Worm (Caenorhabditis elegans): ENCODE measurements around the gene D1054.18.

Gene D1054.18

DNA sequence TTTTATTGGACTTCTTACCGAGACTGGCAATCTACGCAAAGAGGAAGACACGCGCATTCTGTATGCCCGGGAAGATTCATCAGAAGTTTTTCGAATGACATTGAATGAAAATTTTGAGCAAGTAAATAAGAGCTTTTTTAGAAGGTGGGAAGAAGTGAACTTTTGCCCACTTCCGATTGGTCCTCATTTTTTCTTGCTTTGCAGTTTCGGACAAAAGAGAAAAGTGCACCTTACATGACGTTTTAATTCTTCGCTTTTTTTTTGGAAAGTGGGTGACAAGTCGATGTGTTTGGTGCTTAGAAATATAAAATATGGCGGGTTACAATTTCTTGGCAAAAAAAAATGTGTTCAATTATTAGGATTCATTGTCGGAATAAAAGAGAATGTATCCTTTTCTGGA is 3.4 kb upstream of the D1054.18 start, which contains the start of gene secs-1:
Gene secs-1, minus strand, starts transcription at position 101 of the 400 bp plus-strand sequence.
- TF ChIP-seq him-1 (tag; optimal IDR thresholded peaks at IDR 0.05) (no peak), dao-5 (tag; optimal IDR thresholded peaks at IDR 0.05) (no peak), W03F9.2 (tag; optimal IDR thresholded peaks at IDR 0.05) (no peak)

DNA sequence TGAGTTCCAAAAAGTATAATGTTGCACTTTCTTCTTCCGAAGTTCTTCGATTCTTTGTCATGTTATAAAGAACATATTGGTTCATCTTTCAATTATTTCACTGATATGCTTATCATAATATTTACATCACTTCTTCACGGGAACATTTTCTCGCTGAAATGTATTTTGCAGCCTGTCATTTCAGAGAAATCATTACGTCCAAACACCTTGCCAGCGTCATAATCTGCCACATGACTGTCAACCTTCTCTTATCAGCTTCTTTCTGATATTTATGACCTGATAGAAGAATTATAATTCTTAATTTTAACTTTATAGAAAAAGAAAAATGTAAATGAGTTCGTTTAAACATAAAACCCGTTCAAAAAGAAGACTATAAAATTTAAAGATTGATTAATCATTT is 1.1 kb upstream of the D1054.18 start:
- TF ChIP-seq him-1 (tag; optimal IDR thresholded peaks at IDR 0.05), result no peak
- TF ChIP-seq W03F9.2 (tag; optimal IDR thresholded peaks at IDR 0.05), result peak; percentile 1

DNA sequence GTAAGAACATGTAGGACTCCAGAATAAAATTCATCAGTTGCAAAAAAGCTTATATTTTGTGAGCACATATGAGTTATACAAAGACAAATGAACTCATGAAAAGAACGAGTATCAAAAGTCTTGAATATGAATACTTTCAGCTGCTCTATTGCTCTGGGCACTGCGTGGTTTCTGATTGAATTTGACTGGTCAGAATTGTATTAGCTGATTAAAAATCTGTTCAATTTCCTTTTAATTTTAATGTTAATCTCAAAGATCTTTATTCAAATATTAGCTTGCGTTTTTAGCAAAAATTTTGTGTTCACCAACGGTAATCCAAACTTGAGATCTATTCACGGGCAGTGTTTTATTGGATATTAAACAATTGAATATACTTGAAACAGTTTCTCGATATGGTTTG is 2.9 kb downstream of the D1054.18 start, which contains the start of gene srh-184:
Gene srh-184, minus strand, starts transcription at position 101 of the 400 bp plus-strand sequence.
- TF ChIP-seq dao-5 (tag; optimal IDR thresholded peaks at IDR 0.05) (no peak), him-1 (tag; optimal IDR thresholded peaks at IDR 0.05) (no peak), W03F9.2 (tag; optimal IDR thresholded peaks at IDR 0.05) (no peak)

DNA sequence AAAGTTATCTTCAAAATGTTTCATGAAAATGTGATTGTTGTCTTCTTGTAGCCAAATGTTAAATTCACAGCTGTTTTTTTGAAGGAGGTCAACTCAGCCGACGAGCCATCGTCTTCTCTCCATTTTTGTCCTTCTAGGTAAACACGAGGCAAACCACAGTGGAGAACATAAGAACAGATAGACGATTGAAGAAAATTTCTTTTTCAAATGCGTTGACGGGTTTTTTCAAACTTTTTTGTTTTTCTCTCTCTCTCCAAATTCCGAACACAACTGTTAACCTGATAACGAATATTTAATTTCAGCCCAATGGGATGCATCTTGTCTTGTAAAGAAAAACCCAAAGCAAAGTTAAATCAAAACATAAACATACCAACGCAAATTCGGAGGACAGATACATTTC is 5.5 kb downstream of the D1054.18 start, which contains the start of gene D1054.19:
Gene D1054.19, plus strand, starts transcription at position 301 of the 400 bp plus-strand sequence.
- TF ChIP-seq W03F9.2 (tag; optimal IDR thresholded peaks at IDR 0.05) (no peak), dao-5 (tag; optimal IDR thresholded peaks at IDR 0.05) (no peak), him-1 (tag; optimal IDR thresholded peaks at IDR 0.05) (no peak)

DNA sequence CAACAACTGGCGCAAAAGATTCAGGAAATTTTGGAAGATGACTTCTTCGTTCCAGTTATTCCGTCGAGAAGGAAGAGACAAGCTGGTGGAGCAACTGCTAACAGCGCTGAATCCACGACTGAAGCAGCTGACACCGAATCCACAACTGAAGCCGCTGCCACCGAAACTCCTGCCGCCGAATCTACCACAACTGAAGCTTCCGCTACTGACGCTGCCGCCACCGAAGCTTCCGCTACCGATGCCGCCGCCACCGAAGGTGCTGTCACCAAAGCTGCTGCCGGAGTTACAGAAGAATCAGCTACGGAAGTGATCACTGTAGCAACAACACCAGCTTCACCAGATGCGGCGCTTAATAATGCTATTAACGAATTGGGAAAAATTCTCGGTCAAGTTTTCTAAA is 6.5 kb downstream of the D1054.18 start:
- TF ChIP-seq dao-5 (tag; optimal IDR thresholded peaks at IDR 0.05) (no peak), W03F9.2 (tag; optimal IDR thresholded peaks at IDR 0.05) (no peak), him-1 (tag; optimal IDR thresholded peaks at IDR 0.05) (no peak)

DNA sequence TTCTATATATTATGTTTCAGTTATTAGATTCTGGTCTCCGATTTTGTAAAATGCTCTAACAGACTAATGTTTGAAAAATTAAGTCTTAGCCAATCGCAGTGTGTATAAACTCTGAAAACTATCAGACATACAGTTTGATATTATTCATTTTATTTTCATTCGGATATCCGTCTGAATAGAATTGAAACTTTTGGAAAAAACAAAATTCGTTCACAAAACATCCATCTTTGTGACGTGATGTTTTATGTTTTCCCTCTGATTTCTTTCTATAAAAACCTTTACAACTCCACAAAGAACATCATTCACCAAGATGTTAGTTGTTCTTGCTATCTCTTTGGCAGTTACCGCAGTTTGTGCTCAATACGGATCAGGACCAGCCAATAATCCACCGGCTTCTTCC is 7.5 kb downstream of the D1054.18 start, which contains the start of gene ule-3:
Gene ule-3, plus strand, starts transcription at position 301 of the 400 bp plus-strand sequence.
- TF ChIP-seq W03F9.2 (tag; optimal IDR thresholded peaks at IDR 0.05) (no peak), him-1 (tag; optimal IDR thresholded peaks at IDR 0.05) (no peak), dao-5 (tag; optimal IDR thresholded peaks at IDR 0.05) (no peak)

DNA sequence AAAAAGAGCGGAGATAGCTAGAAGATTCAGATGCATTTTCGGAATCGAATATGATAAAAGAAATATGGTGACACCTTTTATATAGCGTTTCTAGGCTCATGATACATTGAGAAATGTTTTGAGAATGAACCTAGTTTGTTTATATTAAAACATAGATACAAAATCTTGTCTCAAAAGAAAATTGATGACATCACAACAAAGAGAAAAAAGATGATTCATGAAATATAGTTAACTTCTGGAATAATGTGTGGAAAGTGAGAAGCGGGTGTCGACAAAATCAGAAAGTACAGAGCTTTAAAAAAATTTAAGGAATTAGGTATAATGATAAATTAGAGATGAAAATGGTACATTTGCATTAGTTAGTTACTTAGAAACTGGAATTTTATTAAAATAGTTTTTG is 8.2 kb downstream of the D1054.18 start, which contains the start of gene D1054.10:
Gene D1054.10, minus strand, starts transcription at position 101 of the 400 bp plus-strand sequence.
- TF ChIP-seq dao-5 (tag; optimal IDR thresholded peaks at IDR 0.05) (no peak), W03F9.2 (tag; optimal IDR thresholded peaks at IDR 0.05) (no peak), him-1 (tag; optimal IDR thresholded peaks at IDR 0.05) (no peak)

DNA sequence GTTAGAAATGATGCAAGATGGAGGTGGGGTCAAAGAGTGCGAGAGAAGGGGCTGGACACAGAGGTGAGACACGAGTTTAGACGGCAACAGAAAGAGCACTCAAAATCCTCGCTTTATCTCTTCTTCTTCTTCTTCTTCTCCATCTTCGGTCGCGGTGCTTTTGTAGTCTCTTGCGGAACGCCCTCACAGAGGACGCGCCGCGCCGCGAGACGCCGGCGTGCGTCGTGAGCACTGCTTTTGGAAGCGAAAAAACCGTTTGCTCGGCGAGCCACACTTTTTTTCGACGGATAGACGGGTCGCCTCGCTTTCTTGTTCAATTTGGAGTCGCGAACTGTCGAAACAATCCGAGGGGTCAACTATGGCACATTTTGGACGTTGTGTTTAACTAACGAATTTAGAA is 10.1 kb downstream of the D1054.18 start, which contains the start of gene D1054.9:
Gene D1054.9, minus strand, starts transcription at position 137 of the 400 bp plus-strand sequence.
- no peak for TF ChIP-seq W03F9.2 (tag; optimal IDR thresholded peaks at IDR 0.05)

DNA sequence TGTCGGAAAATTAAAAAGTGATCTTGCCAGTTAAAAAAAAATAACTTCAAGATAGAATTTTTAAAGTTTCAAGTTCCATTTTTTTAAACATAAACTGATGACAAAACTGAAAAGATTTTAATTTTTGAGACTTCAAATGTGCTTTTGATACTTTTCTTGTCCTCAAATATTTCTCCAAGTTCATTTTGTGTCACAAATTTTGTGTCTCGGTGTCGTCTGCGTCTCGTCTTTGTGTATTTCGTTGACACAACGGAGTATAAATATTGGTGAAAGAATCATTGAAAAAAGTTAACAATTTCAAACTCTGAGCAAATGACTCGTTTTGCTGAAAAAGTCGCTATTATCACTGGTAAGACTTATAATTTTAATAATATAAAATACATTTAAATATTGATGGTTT is 17.0 kb downstream of the D1054.18 start, which contains the start of gene D1054.8:
Gene D1054.8, plus strand, starts transcription at position 301 of the 400 bp plus-strand sequence.
- TF ChIP-seq dao-5 (tag; optimal IDR thresholded peaks at IDR 0.05), result no peak
- no peak for TF ChIP-seq W03F9.2 (tag; optimal IDR thresholded peaks at IDR 0.05)
- TF ChIP-seq him-1 (tag; optimal IDR thresholded peaks at IDR 0.05), result no peak

DNA sequence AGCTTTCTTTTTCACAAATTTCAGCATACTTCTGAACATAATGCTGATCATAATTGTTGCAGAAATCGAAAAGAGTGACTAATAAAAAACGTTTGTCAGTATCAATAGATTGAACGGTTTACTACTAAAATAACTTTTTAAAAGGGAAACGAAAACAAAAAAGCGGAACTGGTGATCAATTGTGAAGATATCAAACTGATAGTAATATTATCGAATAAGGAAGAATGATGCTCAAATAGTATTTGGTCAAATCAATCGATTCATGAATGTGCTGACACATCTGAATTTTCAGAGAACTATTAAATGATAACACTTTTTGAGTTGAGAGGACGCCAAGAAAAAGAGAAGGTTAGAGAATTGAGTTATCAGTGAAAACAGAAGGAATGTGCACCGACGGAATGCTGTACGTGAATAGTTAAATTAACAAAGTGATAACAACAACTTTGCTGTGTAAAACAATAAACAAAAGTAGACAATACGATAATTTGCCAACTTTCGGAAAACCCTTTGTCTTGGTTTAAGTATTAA is 24.4 kb downstream of the D1054.18 start, which contains the start of gene D1054.5:
Gene D1054.5, minus strand, starts transcription at position 51 of the 528 bp plus-strand sequence.
- TF ChIP-seq W03F9.2 (tag; optimal IDR thresholded peaks at IDR 0.05) (no peak), dao-5 (tag; optimal IDR thresholded peaks at IDR 0.05) (no peak), him-1 (tag; optimal IDR thresholded peaks at IDR 0.05) (no peak)

DNA sequence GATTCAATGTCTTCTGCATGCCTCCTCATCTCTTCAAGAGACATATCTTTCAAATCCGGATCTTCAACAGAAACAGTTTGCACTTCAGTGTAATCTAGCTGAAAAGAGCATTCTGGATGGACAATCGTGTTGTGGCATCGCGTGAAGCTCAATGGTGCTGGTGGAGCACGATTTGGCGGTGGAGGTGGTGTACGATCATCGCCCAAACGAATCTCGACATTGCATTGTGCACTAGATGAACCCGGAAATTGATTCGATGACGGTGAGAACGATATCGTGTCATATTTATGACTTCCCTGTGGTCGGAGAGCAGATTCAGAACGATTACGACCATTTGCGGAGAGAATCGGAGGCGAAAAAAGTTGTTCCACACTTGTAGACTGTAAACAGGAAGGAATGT is 27.8 kb downstream of the D1054.18 start:
- no peak for TF ChIP-seq W03F9.2 (tag; optimal IDR thresholded peaks at IDR 0.05)
- TF ChIP-seq him-1 (tag; optimal IDR thresholded peaks at IDR 0.05), result no peak

DNA sequence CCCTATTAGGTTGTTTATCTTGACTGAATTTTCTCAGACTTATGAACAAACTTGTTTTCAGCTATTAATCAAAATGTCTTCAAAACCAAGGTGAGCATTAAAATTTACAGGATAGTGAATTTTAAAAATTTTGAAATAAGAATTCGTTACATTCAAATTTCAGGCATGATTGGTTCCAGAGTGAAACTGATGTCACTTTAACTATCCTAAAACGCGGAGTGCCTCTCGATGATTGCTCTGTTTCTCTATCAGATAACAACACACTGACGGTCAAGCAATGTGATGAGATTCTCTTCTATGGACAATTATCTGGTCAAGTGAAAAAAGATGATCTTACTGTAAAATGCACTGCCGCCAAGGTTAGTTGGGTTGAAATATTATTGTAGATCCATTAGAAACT is 29.6 kb downstream of the D1054.18 start, which contains the start of gene D1054.3:
Gene D1054.3, plus strand, starts transcription at position 62 of the 400 bp plus-strand sequence.
- TF ChIP-seq W03F9.2 (tag; optimal IDR thresholded peaks at IDR 0.05), result no peak
- no peak for TF ChIP-seq dao-5 (tag; optimal IDR thresholded peaks at IDR 0.05)
- no peak for TF ChIP-seq him-1 (tag; optimal IDR thresholded peaks at IDR 0.05)

DNA sequence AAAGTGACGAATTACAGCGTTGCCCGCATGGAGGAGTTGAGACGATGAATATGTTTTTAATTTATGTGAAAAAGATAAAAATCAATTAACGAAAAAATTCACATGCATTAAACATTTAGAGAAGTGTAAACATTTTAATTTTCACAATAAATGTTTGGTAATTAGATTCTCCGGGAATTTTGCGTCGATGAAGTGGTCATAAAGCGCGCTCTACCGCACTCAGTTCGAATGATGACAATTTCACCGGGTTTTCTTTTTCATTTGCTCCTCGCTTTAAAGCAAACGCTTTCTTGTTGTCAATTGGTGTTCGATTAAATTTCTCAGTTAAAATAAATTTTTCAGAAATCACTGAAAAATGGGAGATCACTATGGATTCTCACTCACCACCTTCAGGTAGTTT is 31.0 kb downstream of the D1054.18 start, which contains the start of the genes D1054.1 and pas-2:
Gene D1054.1, minus strand, starts transcription at position 192 of the 400 bp plus-strand sequence.
Gene pas-2, plus strand, starts transcription at position 343 of the 400 bp plus-strand sequence.
- peak; percentile 48 for TF ChIP-seq W03F9.2 (tag; optimal IDR thresholded peaks at IDR 0.05)
- TF ChIP-seq him-1 (tag; optimal IDR thresholded peaks at IDR 0.05), result no peak
- TF ChIP-seq dao-5 (tag; optimal IDR thresholded peaks at IDR 0.05), result no peak

DNA sequence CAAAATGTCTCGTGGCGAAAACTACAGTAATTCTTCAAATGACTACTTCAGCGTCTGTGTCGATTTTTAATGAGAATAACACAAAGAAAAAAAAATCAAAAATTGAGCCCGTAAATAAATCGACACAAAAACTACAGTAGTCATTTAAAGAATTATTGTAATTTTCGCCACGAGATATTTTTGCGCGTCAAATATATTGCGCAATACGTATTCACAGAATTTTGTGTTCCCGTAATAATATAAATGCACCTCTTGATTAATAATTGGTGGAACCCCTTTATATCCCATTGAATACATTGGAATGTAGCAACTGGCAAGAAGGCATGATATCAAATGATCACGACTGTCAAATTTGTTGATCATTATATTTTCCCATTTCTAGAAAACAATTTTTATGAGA is 32.1 kb downstream of the D1054.18 start:
- TF ChIP-seq dao-5 (tag; optimal IDR thresholded peaks at IDR 0.05), result no peak
- TF ChIP-seq W03F9.2 (tag; optimal IDR thresholded peaks at IDR 0.05), result no peak
- TF ChIP-seq him-1 (tag; optimal IDR thresholded peaks at IDR 0.05), result no peak

DNA sequence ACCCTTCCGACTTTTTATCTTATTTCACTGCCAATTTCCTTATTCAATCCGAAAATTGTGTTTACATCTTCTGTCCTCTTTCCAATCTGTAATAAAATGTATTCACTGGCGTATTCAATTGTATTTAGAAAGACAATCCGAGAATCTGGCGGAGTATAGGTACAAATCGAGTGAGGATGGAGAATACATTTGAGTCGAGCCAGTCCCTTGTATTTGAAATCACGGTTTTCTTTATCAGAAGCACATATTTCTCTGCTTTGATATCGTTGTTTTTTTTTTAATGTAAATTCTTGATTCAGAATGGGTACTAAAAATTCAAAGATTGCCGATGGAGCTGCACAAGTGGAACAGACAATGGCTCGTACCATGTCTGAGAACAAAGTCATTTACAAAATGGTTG is 36.9 kb downstream of the D1054.18 start, which contains the start of gene ocr-1:
Gene ocr-1, plus strand, starts transcription at position 301 of the 400 bp plus-strand sequence.
- TF ChIP-seq him-1 (tag; optimal IDR thresholded peaks at IDR 0.05) (no peak), W03F9.2 (tag; optimal IDR thresholded peaks at IDR 0.05) (no peak), dao-5 (tag; optimal IDR thresholded peaks at IDR 0.05) (no peak)
